Fruit fly (Drosophila melanogaster): ENCODE data around the gene CG17712.
A peak's percentile ranks its signal among the peaks of the same experiment; 100 is the strongest.

The CG17712 gene

dm6 chr2L:1723937-1724591 lies 27.9 kb downstream of the CG17712 start, which contains the start of gene Rim2 (continued):
- TF ChIP-seq CG12104 (GFP tag; optimal IDR thresholded peaks at IDR 0.05) (no peak), CG6854 (GFP tag; optimal IDR thresholded peaks at IDR 0.05) (no peak), Xrp1 (GFP tag; IDR thresholded peaks at IDR 0.05) (no peak), CG7372 (GFP tag; IDR thresholded peaks at IDR 0.05) (no peak), peb (GFP tag; IDR thresholded peaks at IDR 0.05) (no peak), H15 (GFP tag; IDR thresholded peaks at IDR 0.05) (no peak), Dad (GFP tag; optimal IDR thresholded peaks at IDR 0.05) (no peak), CG11093 (GFP tag; IDR thresholded peaks at IDR 0.05) (no peak), CG9609 (GFP tag; optimal IDR thresholded peaks at IDR 0.05) (peak; percentile 26), B-H1 (GFP tag; IDR thresholded peaks at IDR 0.05) (no peak), CG11398 (GFP tag; optimal IDR thresholded peaks at IDR 0.05) (no peak), CG30403 (GFP tag; optimal IDR thresholded peaks at IDR 0.05) (no peak), gem (tag; optimal IDR thresholded peaks at IDR 0.05) (no peak), gt (GFP tag; IDR thresholded peaks at IDR 0.05) (no peak), CG18476 (GFP tag; optimal IDR thresholded peaks at IDR 0.05) (no peak), CTCF (GFP tag; optimal IDR thresholded peaks at IDR 0.05) (peak; percentile 58), CG17802 (tag; optimal IDR thresholded peaks at IDR 0.05) (no peak), CG17612 (GFP tag; IDR thresholded peaks at IDR 0.05) (no peak), BtbVII (GFP tag; optimal IDR thresholded peaks at IDR 0.05) (no peak), Lim3 (GFP tag; IDR thresholded peaks at IDR 0.05) (no peak), CG4282 (GFP tag; optimal IDR thresholded peaks at IDR 0.05) (peak; percentile 2), CG18764 (GFP tag; optimal IDR thresholded peaks at IDR 0.05) (no peak), CG11085 (GFP tag; IDR thresholded peaks at IDR 0.05) (no peak), CG4404 (GFP tag; IDR thresholded peaks at IDR 0.05) (no peak), CG3726 (GFP tag; IDR thresholded peaks at IDR 0.05) (no peak), CG5953 (GFP tag; IDR thresholded peaks at IDR 0.05) (no peak), CG1602 (GFP tag; optimal IDR thresholded peaks at IDR 0.05) (no peak), klu (GFP tag; IDR thresholded peaks at IDR 0.05) (no peak), CG14014 (GFP tag; IDR thresholded peaks at IDR 0.05) (no peak), luna (GFP tag; optimal IDR thresholded peaks at IDR 0.05) (no peak), disco-r (GFP tag; optimal IDR thresholded peaks at IDR 0.05) (no peak), HHEX (GFP tag; optimal IDR thresholded peaks at IDR 0.05) (no peak), da (GFP tag; optimal IDR thresholded peaks at IDR 0.05) (no peak), nmo (GFP tag; optimal IDR thresholded peaks at IDR 0.05) (peak; percentile 54), wek (GFP tag; optimal IDR thresholded peaks at IDR 0.05) (no peak), CG10274 (GFP tag; optimal IDR thresholded peaks at IDR 0.05) (no peak), CG14667 (GFP tag; IDR thresholded peaks at IDR 0.05) (no peak), Ets65A (GFP tag) (no peak), hkb (optimal IDR thresholded peaks at IDR 0.05) (peak; percentile 39), hkb (GFP tag; IDR thresholded peaks at IDR 0.05) (no peak), tup (GFP tag; optimal IDR thresholded peaks at IDR 0.05) (no peak), HmgD (GFP tag; optimal IDR thresholded peaks at IDR 0.05) (peak; percentile 60), tll (GFP tag; optimal IDR thresholded peaks at IDR 0.05) (no peak), sens (GFP tag) (peak; percentile 73), CG31388 (GFP tag; optimal IDR thresholded peaks at IDR 0.05) (no peak), Fer3 (tag; optimal IDR thresholded peaks at IDR 0.05) (no peak), hbn (GFP tag; IDR thresholded peaks at IDR 0.05; ENCODE audit: partially characterized antibody) (no peak), CG8359 (GFP tag; optimal IDR thresholded peaks at IDR 0.05; ENCODE audit: borderline replicate concordance) (no peak), ase (GFP tag; IDR thresholded peaks at IDR 0.05) (no peak), CG6689 (GFP tag; IDR thresholded peaks at IDR 0.05) (no peak), Stat92E (GFP tag; optimal IDR thresholded peaks at IDR 0.05) (peak in 1 of 3 experiments; percentile 12), nau (GFP tag; optimal IDR thresholded peaks at IDR 0.05) (no peak), CG1832 (GFP tag; optimal IDR thresholded peaks at IDR 0.05) (no peak)
